Fruit fly (Drosophila melanogaster): Measurements from ENCODE around the gene CG14323.

CG14323 gene

dm6 chr3R:17646102-17647050 lies 24.5 kb upstream of the CG14323 start:
- TF ChIP-seq Myc (optimal IDR thresholded peaks at IDR 0.05) (no peak), psq (optimal IDR thresholded peaks at IDR 0.05) (no peak), ttk (optimal IDR thresholded peaks at IDR 0.05) (no peak), insv (optimal IDR thresholded peaks at IDR 0.05) (no peak), h (optimal IDR thresholded peaks at IDR 0.05) (no peak), Sin3A (optimal IDR thresholded peaks at IDR 0.05) (no peak)

- TF ChIP-seq h (optimal IDR thresholded peaks at IDR 0.05): no peak
- no peak for TF ChIP-seq psq (optimal IDR thresholded peaks at IDR 0.05)
- no peak for TF ChIP-seq ttk (optimal IDR thresholded peaks at IDR 0.05)
- TF ChIP-seq Sin3A (optimal IDR thresholded peaks at IDR 0.05): no peak
- TF ChIP-seq Myc (optimal IDR thresholded peaks at IDR 0.05): no peak
- TF ChIP-seq insv (optimal IDR thresholded peaks at IDR 0.05): no peak
These were observed 23.3 kb upstream of the CG14323 start for dm6 chr3R:17645239-17645638.

dm6 chr3R:17644019-17644418 lies 22.1 kb upstream of the CG14323 start:
- TF ChIP-seq h (optimal IDR thresholded peaks at IDR 0.05) (no peak), psq (optimal IDR thresholded peaks at IDR 0.05) (no peak), Myc (optimal IDR thresholded peaks at IDR 0.05) (no peak), insv (optimal IDR thresholded peaks at IDR 0.05) (no peak), ttk (optimal IDR thresholded peaks at IDR 0.05) (no peak), Sin3A (optimal IDR thresholded peaks at IDR 0.05) (no peak)

dm6 chr3R:17631176-17631865 lies 9.4 kb upstream of the CG14323 start:
- TF ChIP-seq insv (optimal IDR thresholded peaks at IDR 0.05) (no peak), h (optimal IDR thresholded peaks at IDR 0.05) (no peak), ttk (optimal IDR thresholded peaks at IDR 0.05) (no peak), Sin3A (optimal IDR thresholded peaks at IDR 0.05) (no peak), Myc (optimal IDR thresholded peaks at IDR 0.05) (no peak), psq (optimal IDR thresholded peaks at IDR 0.05) (no peak)

dm6 chr3R:17630417-17630816 lies 8.5 kb upstream of the CG14323 start, which contains the start of gene CG43175:
TSS of gene CG43175 (plus strand) at chr3R:17630717.
- no peak for TF ChIP-seq Myc (optimal IDR thresholded peaks at IDR 0.05)
- TF ChIP-seq Sin3A (optimal IDR thresholded peaks at IDR 0.05): no peak
- no peak for TF ChIP-seq insv (optimal IDR thresholded peaks at IDR 0.05)
- no peak for TF ChIP-seq ttk (optimal IDR thresholded peaks at IDR 0.05)
- TF ChIP-seq psq (optimal IDR thresholded peaks at IDR 0.05): no peak
- TF ChIP-seq h (optimal IDR thresholded peaks at IDR 0.05): no peak

dm6 chr3R:17626827-17627226 lies 4.9 kb upstream of the CG14323 start, which contains the start of gene CG14325:
TSS of gene CG14325 (plus strand) at chr3R:17627127.
- no peak for TF ChIP-seq ttk (optimal IDR thresholded peaks at IDR 0.05)
- TF ChIP-seq Sin3A (optimal IDR thresholded peaks at IDR 0.05): no peak
- no peak for TF ChIP-seq Myc (optimal IDR thresholded peaks at IDR 0.05)
- TF ChIP-seq insv (optimal IDR thresholded peaks at IDR 0.05): no peak
- TF ChIP-seq psq (optimal IDR thresholded peaks at IDR 0.05): no peak
- TF ChIP-seq h (optimal IDR thresholded peaks at IDR 0.05): no peak

dm6 chr3R:17624968-17625367 lies 3.1 kb upstream of the CG14323 start, which contains the start of gene AttD:
TSS of gene AttD (plus strand) at chr3R:17625268.
- TF ChIP-seq h (optimal IDR thresholded peaks at IDR 0.05) (no peak), insv (optimal IDR thresholded peaks at IDR 0.05) (no peak), Sin3A (optimal IDR thresholded peaks at IDR 0.05) (no peak), ttk (optimal IDR thresholded peaks at IDR 0.05) (no peak), psq (optimal IDR thresholded peaks at IDR 0.05) (no peak), Myc (optimal IDR thresholded peaks at IDR 0.05) (no peak)

dm6 chr3R:17624549-17624948 lies 2.6 kb upstream of the CG14323 start:
- no peak for TF ChIP-seq Myc (optimal IDR thresholded peaks at IDR 0.05)

- TF ChIP-seq Myc (optimal IDR thresholded peaks at IDR 0.05) (no peak), psq (optimal IDR thresholded peaks at IDR 0.05) (no peak), ttk (optimal IDR thresholded peaks at IDR 0.05) (no peak), insv (optimal IDR thresholded peaks at IDR 0.05) (no peak), Sin3A (optimal IDR thresholded peaks at IDR 0.05) (no peak), h (optimal IDR thresholded peaks at IDR 0.05) (no peak)
These were observed 2.1 kb downstream of the CG14323 start for dm6 chr3R:17619726-17620282.

- TF ChIP-seq Sin3A (optimal IDR thresholded peaks at IDR 0.05) (no peak), Myc (optimal IDR thresholded peaks at IDR 0.05) (no peak), insv (optimal IDR thresholded peaks at IDR 0.05) (no peak), ttk (optimal IDR thresholded peaks at IDR 0.05) (no peak), psq (optimal IDR thresholded peaks at IDR 0.05) (no peak), h (optimal IDR thresholded peaks at IDR 0.05) (no peak)
These were observed 3.2 kb downstream of the CG14323 start, which contains the start of the genes CG14324 and CG14326 for dm6 chr3R:17618699-17619150. TSS of gene CG14324 (minus strand) at chr3R:17618799. TSS of gene CG14326 (plus strand) at chr3R:17619100.

- TF ChIP-seq ttk (optimal IDR thresholded peaks at IDR 0.05) (no peak), Myc (optimal IDR thresholded peaks at IDR 0.05) (no peak), insv (optimal IDR thresholded peaks at IDR 0.05) (no peak), Sin3A (optimal IDR thresholded peaks at IDR 0.05) (no peak), psq (optimal IDR thresholded peaks at IDR 0.05) (no peak), h (optimal IDR thresholded peaks at IDR 0.05) (no peak)
These were observed 4.0 kb downstream of the CG14323 start for dm6 chr3R:17617976-17618308.
